Fruit fly (Drosophila melanogaster) whole organism, prepupa: ENCODE measurements around the gene cocoon.
A peak's percentile ranks its signal among the peaks of the same experiment; 100 is the strongest.

ENCODE experiments used
- Blimp-1 ChIP-seq: fragments of 200-800 bp; sonication (Bioruptor generic); optimal IDR thresholded peaks from 3 replicates; lab custom pipeline; 2017; ENCODE audit warnings: missing biosample characterization, missing genetic modification characterization, mild to moderate bottlenecking, moderate library complexity, missing genetic modification reagents
- CG10669 ChIP-seq: fragments of 200-800 bp; sonication (Bioruptor generic); optimal IDR thresholded peaks from 3 replicates; lab custom pipeline; 2018; ENCODE audit warnings: missing biosample characterization, mild to moderate bottlenecking, missing genetic modification characterization, moderate library complexity
- CG11294 ChIP-seq: fragments of 200-800 bp; sonication (Bioruptor generic); IDR thresholded peaks from 2 replicates; pipeline ENCODE4 v1.3.6; 2022; ENCODE audit warnings: missing biosample characterization, missing genetic modification characterization
- CG11762 ChIP-seq: fragments of 200-800 bp; sonication (Bioruptor generic); optimal IDR thresholded peaks from 3 replicates; lab custom pipeline; 2016; ENCODE audit warnings: missing biosample characterization, missing genetic modification characterization; ENCODE audit not compliant: insufficient read depth
- CG11902 ChIP-seq: fragments of 200-800 bp; sonication (Bioruptor generic); optimal IDR thresholded peaks from 3 replicates; lab custom pipeline; 2016; ENCODE audit warnings: missing biosample characterization, missing genetic modification characterization
- CG15336 ChIP-seq: fragments of 200-800 bp; sonication (Bioruptor generic); IDR thresholded peaks from 2 replicates; pipeline ENCODE4 v1.3.6; 2022; ENCODE audit warnings: missing biosample characterization, missing genetic modification characterization
- CG16779 ChIP-seq: fragments of 200-800 bp; sonication (Bioruptor generic); optimal IDR thresholded peaks from 3 replicates; lab custom pipeline; 2017; ENCODE audit warnings: missing biosample characterization, mild to moderate bottlenecking, missing genetic modification characterization
- CG31627 ChIP-seq: fragments of 200-800 bp; sonication (Bioruptor generic); optimal IDR thresholded peaks from 3 replicates; lab custom pipeline; 2016; ENCODE audit warnings: missing biosample characterization, missing genetic modification characterization
- CG32006 ChIP-seq: fragments of 200-800 bp; sonication (Bioruptor generic); optimal IDR thresholded peaks from 3 replicates; lab custom pipeline; 2017; ENCODE audit warnings: missing biosample characterization, mild to moderate bottlenecking, missing genetic modification characterization
- CG34406 ChIP-seq: fragments of 200-800 bp; sonication (Bioruptor generic); optimal IDR thresholded peaks from 3 replicates; lab custom pipeline; 2016; ENCODE audit warnings: missing biosample characterization, missing genetic modification characterization
- CG6163 ChIP-seq: fragments of 200-800 bp; sonication (Bioruptor generic); IDR thresholded peaks from 3 replicates; pipeline ENCODE4 v1.3.6; 2022; ENCODE audit warnings: missing biosample characterization, missing genetic modification characterization
- CG6276 ChIP-seq: fragments of 200-800 bp; sonication (Bioruptor generic); optimal IDR thresholded peaks from 2 replicates; lab custom pipeline; 2017; ENCODE audit warnings: missing biosample characterization, mild to moderate bottlenecking, missing genetic modification characterization
- CG6808 ChIP-seq: fragments of 200-800 bp; sonication (Bioruptor generic); optimal IDR thresholded peaks from 3 replicates; lab custom pipeline; 2017; ENCODE audit warnings: missing biosample characterization, missing genetic modification characterization, mild to moderate bottlenecking, moderate library complexity, missing genetic modification reagents
- CG8319 ChIP-seq: fragments of 200-800 bp; sonication (Bioruptor generic); optimal IDR thresholded peaks from 3 replicates; lab custom pipeline; 2016; ENCODE audit warnings: missing biosample characterization, missing genetic modification characterization
- CG9139 ChIP-seq: fragments of 200-800 bp; sonication (Bioruptor generic); optimal IDR thresholded peaks from 3 replicates; lab custom pipeline; 2017; ENCODE audit warnings: missing biosample characterization, mild to moderate bottlenecking, missing genetic modification characterization
- Eip78C ChIP-seq: fragments of 200-800 bp; sonication (Bioruptor generic); peaks from one replicate; lab custom pipeline; 2016; ENCODE audit warnings: missing biosample characterization, missing genetic modification characterization
- Ets96B ChIP-seq: fragments of 200-800 bp; optimal IDR thresholded peaks from 2 replicates; lab custom pipeline; 2019; ENCODE audit warnings: missing biosample characterization, mild to moderate bottlenecking, missing genetic modification characterization, moderate library complexity
- Hr39 ChIP-seq: fragments of 200-800 bp; sonication (Bioruptor generic); optimal IDR thresholded peaks from 2 replicates; lab custom pipeline; 2016; ENCODE audit warnings: missing biosample characterization, missing genetic modification characterization
- Hr4 ChIP-seq: fragments of 200-800 bp; sonication (Bioruptor generic); optimal IDR thresholded peaks from 3 replicates; lab custom pipeline; 2016; ENCODE audit warnings: missing biosample characterization, missing genetic modification characterization
- Met ChIP-seq: fragments of 200-800 bp; sonication (Bioruptor generic); optimal IDR thresholded peaks from 3 replicates; lab custom pipeline; 2016; ENCODE audit warnings: missing biosample characterization, missing genetic modification characterization
- OdsH ChIP-seq: fragments of 200-800 bp; sonication (Bioruptor generic); optimal IDR thresholded peaks from 3 replicates; lab custom pipeline; 2016; ENCODE audit warnings: missing biosample characterization, missing genetic modification characterization
- Sox102F ChIP-seq: fragments of 200-800 bp; sonication (Bioruptor generic); optimal IDR thresholded peaks from 2 replicates; lab custom pipeline; 2016; ENCODE audit warnings: missing biosample characterization, mild to moderate bottlenecking, missing genetic modification characterization
- Sox15 ChIP-seq: fragments of 200-800 bp; sonication (Bioruptor generic); optimal IDR thresholded peaks from 3 replicates; lab custom pipeline; 2016; ENCODE audit warnings: missing biosample characterization, missing genetic modification characterization
- acj6 ChIP-seq: fragments of 200-800 bp; sonication (Bioruptor generic); optimal IDR thresholded peaks from 3 replicates; lab custom pipeline; 2016; ENCODE audit warnings: missing biosample characterization, missing genetic modification characterization
- eg ChIP-seq: fragments of 200-800 bp; sonication (Bioruptor generic); IDR thresholded peaks from 3 replicates; pipeline ENCODE4 v1.3.6; 2022; ENCODE audit warnings: missing biosample characterization, missing genetic modification characterization
- esn ChIP-seq: fragments of 200-800 bp; sonication (Bioruptor generic); optimal IDR thresholded peaks from 2 replicates; lab custom pipeline; 2016; ENCODE audit warnings: missing biosample characterization, mild to moderate bottlenecking, missing genetic modification characterization, moderate library complexity
- fd59A ChIP-seq: fragments of 200-800 bp; sonication (Bioruptor generic); optimal IDR thresholded peaks from 2 replicates; lab custom pipeline; 2017; ENCODE audit warnings: missing biosample characterization, mild to moderate bottlenecking, missing genetic modification characterization, missing genetic modification reagents
- fkh ChIP-seq: fragments of 200-800 bp; sonication (Bioruptor generic); optimal IDR thresholded peaks from 3 replicates; lab custom pipeline; 2017; ENCODE audit warnings: missing biosample characterization, mild to moderate bottlenecking, missing genetic modification characterization, moderate library complexity
- lz ChIP-seq: fragments of 200-800 bp; sonication (Bioruptor generic); optimal IDR thresholded peaks from 3 replicates; lab custom pipeline; 2016; ENCODE audit warnings: missing biosample characterization, missing genetic modification characterization
- net ChIP-seq: fragments of 200-800 bp; sonication (Bioruptor generic); optimal IDR thresholded peaks from 3 replicates; lab custom pipeline; 2016; ENCODE audit warnings: missing biosample characterization, missing genetic modification characterization
- salr ChIP-seq, 2 experiments: fragments of 200-800 bp; sonication (Bioruptor generic); optimal IDR thresholded peaks; 3 replicates each; lab custom pipeline; 2016 to 2018; ENCODE audit warnings: missing biosample characterization in 2 of 2, missing genetic modification characterization in 2 of 2, mild to moderate bottlenecking in 1 of 2
- svp ChIP-seq: fragments of 200-800 bp; sonication (Bioruptor generic); peaks from one replicate; lab custom pipeline; 2016; ENCODE audit warnings: missing biosample characterization, missing genetic modification characterization
- vri ChIP-seq: fragments of 200-800 bp; sonication (Bioruptor generic); optimal IDR thresholded peaks from 3 replicates; lab custom pipeline; 2016; ENCODE audit warnings: missing biosample characterization, mild to moderate bottlenecking, missing genetic modification characterization

cocoon gene

DNA sequence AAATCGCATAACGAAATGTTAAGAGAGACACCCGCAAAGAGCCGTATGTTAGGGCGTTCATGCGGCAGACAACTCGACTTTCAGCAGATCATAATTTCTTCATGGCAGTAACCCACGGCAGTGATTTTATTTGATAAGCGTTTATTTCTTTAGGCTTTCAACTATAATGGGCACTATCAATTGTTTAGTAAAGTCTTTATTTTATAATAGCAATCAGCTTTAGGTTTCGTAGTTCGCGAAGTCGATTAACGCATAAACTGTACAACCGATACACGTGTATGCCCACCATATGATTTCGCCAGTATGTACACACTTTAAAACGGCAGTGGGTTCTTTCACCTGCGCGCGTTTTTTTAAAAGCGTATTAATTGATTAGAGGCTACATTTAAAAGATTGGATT is 34.3 kb upstream of the cocoon start, which contains the start of gene CG7841 (continued):
- TF ChIP-seq CG11762 (GFP tag; lab: Kevin White, UChicago) (peak; percentile 96), Hr39 (GFP tag; lab: Kevin White, UChicago) (peak; percentile 97), vri (GFP tag; lab: Kevin White, UChicago) (peak; percentile 99), net (GFP tag; lab: Kevin White, UChicago) (peak; percentile 98), CG34406 (GFP tag; lab: Kevin White, UChicago) (peak; percentile 98), CG6163 (peak; percentile 98), fkh (peak; percentile 89), esn (GFP tag; lab: Kevin White, UChicago) (peak; percentile 99), CG6808 (peak; percentile 98), fd59A (peak; percentile 95), CG11902 (GFP tag; lab: Kevin White, UChicago) (peak; percentile 90), Hr4 (GFP tag; lab: Kevin White, UChicago) (peak; percentile 98), CG11294 (GFP tag; lab: Robert Waterston, UW) (peak; percentile 90; the same call in 1 of the 2 replicates), eg (GFP tag; lab: Robert Waterston, UW) (peak; percentile 98; the same call in 2 of the 3 replicates), CG32006 (GFP tag; lab: Kevin White, UChicago) (peak; percentile 96), Eip78C (GFP tag; lab: Kevin White, UChicago) (peak; percentile 100), CG15336 (GFP tag; lab: Robert Waterston, UW) (peak; percentile 99), lz (GFP tag; lab: Kevin White, UChicago) (peak; percentile 99), CG9139 (GFP tag; lab: Kevin White, UChicago) (peak; percentile 97), CG8319 (GFP tag; lab: Kevin White, UChicago) (peak; percentile 95), CG16779 (tag; lab: Kevin White, UChicago) (peak; percentile 97), OdsH (GFP tag; lab: Kevin White, UChicago) (peak; percentile 97)
- TF ChIP-seq, all 60 proteins: peak for 60

DNA sequence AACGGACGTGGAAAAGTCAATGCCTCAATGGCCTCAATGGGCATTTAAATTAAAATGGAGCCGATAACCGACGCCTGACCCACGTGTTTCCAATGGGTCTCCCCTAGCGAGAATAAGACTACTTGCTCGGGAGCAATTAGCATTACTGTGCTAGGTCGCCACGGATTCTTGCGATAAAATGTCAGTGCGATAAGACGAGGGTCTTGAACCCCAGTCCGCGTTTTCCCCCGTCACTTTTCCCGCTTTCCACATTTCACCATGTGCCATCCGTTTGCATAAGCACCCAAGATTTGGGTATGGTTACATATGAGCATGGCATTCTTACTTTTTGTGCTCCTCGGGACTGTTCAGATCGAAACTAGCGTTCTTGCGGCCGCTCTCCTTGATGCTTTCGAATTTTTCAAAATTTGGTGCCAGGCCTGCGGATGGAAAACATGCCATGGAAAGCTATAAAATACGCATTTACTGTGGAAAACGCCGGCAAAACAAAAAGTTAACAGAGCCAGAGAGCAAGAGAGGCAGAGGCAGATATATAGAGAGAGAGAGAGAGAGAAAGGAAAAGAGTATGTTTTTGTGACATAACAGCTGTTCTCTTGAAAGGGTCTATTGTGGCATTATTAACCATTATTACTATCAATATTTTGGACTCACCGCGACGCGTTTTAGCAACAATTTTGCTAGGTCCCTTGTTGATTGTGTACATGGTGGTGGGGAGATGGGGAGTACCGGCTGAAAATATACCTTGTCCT is 33.4 kb upstream of the cocoon start:
- TF ChIP-seq svp (GFP tag; lab: Kevin White, UChicago) (peak; percentile 97), vri (GFP tag; lab: Kevin White, UChicago) (peak; percentile 80), Sox15 (GFP tag; lab: Kevin White, UChicago) (no peak)

- TF ChIP-seq Sox102F (GFP tag; lab: Kevin White, UChicago) (peak; percentile 12), salr (GFP tag; optimal IDR thresholded peaks at IDR 0.05; lab: Kevin White, UChicago) (no peak), Blimp-1 (no peak), Hr4 (GFP tag; lab: Kevin White, UChicago) (no peak), OdsH (GFP tag; lab: Kevin White, UChicago) (no peak), CG32006 (GFP tag; lab: Kevin White, UChicago) (peak; percentile 5), Ets96B (tag; lab: Kevin White, UChicago) (no peak), svp (GFP tag; lab: Kevin White, UChicago) (peak; percentile 80), CG6276 (GFP tag; lab: Kevin White, UChicago) (no peak), CG10669 (peak; percentile 11), CG6808 (peak; percentile 45), Eip78C (GFP tag; lab: Kevin White, UChicago) (peak; percentile 78), CG31627 (GFP tag; lab: Kevin White, UChicago) (peak; percentile 24), acj6 (GFP tag; lab: Kevin White, UChicago) (no peak), Met (GFP tag; lab: Kevin White, UChicago) (no peak), esn (GFP tag; lab: Kevin White, UChicago) (peak; percentile 16), CG9139 (GFP tag; lab: Kevin White, UChicago) (no peak)
Measured at dm6 chr3L:15506174-15506926, 32.4 kb upstream of the cocoon start.
